Worm (Caenorhabditis elegans) whole organism, L2 larva: ENCODE results near the gene pho-7.

Experiments used
- C34F6.9 ChIP-seq: fragments of 150-350 bp; optimal IDR thresholded peaks from 2 replicates; lab custom pipeline; 2014; ENCODE audit warnings: missing biosample characterization, missing genetic modification characterization
- F13H6.1 ChIP-seq: sonication (generic microtip); optimal IDR thresholded peaks from 2 replicates; lab custom pipeline; 2016; ENCODE audit warnings: missing genetic modification characterization, missing compliant biosample characterization
- R02D3.7 ChIP-seq: fragments of 150-350 bp; optimal IDR thresholded peaks from 2 replicates; lab custom pipeline; 2014; ENCODE audit warnings: missing biosample characterization, missing genetic modification characterization
- Y55F3AM.14 ChIP-seq: fragments of 200-800 bp; sonication (Bioruptor generic); optimal IDR thresholded peaks from 2 replicates; lab custom pipeline; 2018; ENCODE audit warnings: mild to moderate bottlenecking, missing genetic modification characterization, missing compliant biosample characterization
- ZK546.5 ChIP-seq: sonication (generic microtip); optimal IDR thresholded peaks from 2 replicates; lab custom pipeline; 2017; ENCODE audit warnings: missing biosample characterization, missing genetic modification characterization
- alr-1 ChIP-seq: fragments of 150-350 bp; optimal IDR thresholded peaks from 2 replicates; lab custom pipeline; 2014; ENCODE audit warnings: missing biosample characterization, missing genetic modification characterization
- aly-2 ChIP-seq: fragments of 150-350 bp; optimal IDR thresholded peaks from 2 replicates; lab custom pipeline; 2014; ENCODE audit warnings: missing biosample characterization, missing genetic modification characterization
- ama-1 ChIP-seq: fragments of 150-350 bp; optimal IDR thresholded peaks from 2 replicates; lab custom pipeline; 2018; ENCODE audit warnings: inconsistent platforms
- ceh-82 ChIP-seq: fragments of 150-350 bp; optimal IDR thresholded peaks from 2 replicates; lab custom pipeline; 2014; ENCODE audit warnings: missing biosample characterization, missing genetic modification characterization
- dmd-4 ChIP-seq: sonication (generic microtip); optimal IDR thresholded peaks from 2 replicates; lab custom pipeline; 2017; ENCODE audit warnings: missing biosample characterization, missing genetic modification characterization
- egl-27 ChIP-seq: sonication (generic microtip); optimal IDR thresholded peaks from 3 replicates; lab custom pipeline; 2017; ENCODE audit warnings: missing biosample characterization, missing genetic modification reagents, missing genetic modification characterization
- elt-1 ChIP-seq: fragments of 150-350 bp; optimal IDR thresholded peaks from 2 replicates; lab custom pipeline; 2014; ENCODE audit warnings: missing biosample characterization, missing genetic modification characterization
- elt-3 ChIP-seq: sonication (generic microtip); optimal IDR thresholded peaks from 2 replicates; lab custom pipeline; 2017; ENCODE audit warnings: missing biosample characterization, missing genetic modification characterization
- fos-1 ChIP-seq: fragments of 150-350 bp; optimal IDR thresholded peaks from 2 replicates; lab custom pipeline; 2014; ENCODE audit warnings: missing biosample characterization, missing genetic modification characterization
- gmeb-1 ChIP-seq: fragments of 150-350 bp; optimal IDR thresholded peaks from 2 replicates; lab custom pipeline; 2014; ENCODE audit warnings: missing biosample characterization, missing genetic modification characterization
- lin-11 ChIP-seq: fragments of 150-350 bp; sonication (generic microtip); optimal IDR thresholded peaks from 2 replicates; lab custom pipeline; 2014; ENCODE audit warnings: missing biosample characterization, missing genetic modification characterization, inconsistent platforms, mixed read lengths
- lin-13 ChIP-seq: fragments of 150-350 bp; optimal IDR thresholded peaks from 2 replicates; lab custom pipeline; 2014; ENCODE audit warnings: missing biosample characterization, missing genetic modification reagents, missing genetic modification characterization
- lsy-2 ChIP-seq, 2 experiments: fragments of 150-350 bp in 1 of 2; sonication (generic microtip) in 1 of 2; optimal IDR thresholded peaks; 2 replicates each; lab custom pipeline; 2014 to 2017; ENCODE audit warnings: missing biosample characterization in 2 of 2, missing genetic modification characterization in 2 of 2
- mab-5 ChIP-seq: fragments of 150-350 bp; optimal IDR thresholded peaks from 2 replicates; lab custom pipeline; 2014; ENCODE audit warnings: missing biosample characterization, missing genetic modification characterization
- mbf-1 ChIP-seq: sonication (generic microtip); optimal IDR thresholded peaks from 2 replicates; lab custom pipeline; 2017; ENCODE audit warnings: missing biosample characterization, missing genetic modification characterization
- mdl-1 ChIP-seq, 2 experiments: fragments of 150-350 bp in 1 of 2; sonication (generic microtip) in 1 of 2; optimal IDR thresholded peaks; 2 replicates each; lab custom pipeline; 2017; ENCODE audit warnings: missing biosample characterization in 2 of 2, missing genetic modification characterization in 2 of 2
- nhr-10 ChIP-seq: sonication (generic microtip); optimal IDR thresholded peaks from 2 replicates; lab custom pipeline; 2017; ENCODE audit warnings: missing biosample characterization, missing genetic modification characterization
- nhr-11 ChIP-seq: fragments of 150-350 bp; optimal IDR thresholded peaks from 2 replicates; lab custom pipeline; 2014; ENCODE audit warnings: missing biosample characterization, missing genetic modification characterization
- nhr-12 ChIP-seq: fragments of 150-350 bp; optimal IDR thresholded peaks from 2 replicates; lab custom pipeline; 2014; ENCODE audit warnings: missing biosample characterization, missing genetic modification characterization
- nhr-129 ChIP-seq: fragments of 150-350 bp; optimal IDR thresholded peaks from 2 replicates; lab custom pipeline; 2014; ENCODE audit warnings: missing biosample characterization, missing genetic modification characterization
- nhr-21 ChIP-seq: fragments of 150-350 bp; optimal IDR thresholded peaks from 2 replicates; lab custom pipeline; 2014; ENCODE audit warnings: missing biosample characterization, missing genetic modification characterization
- nhr-237 ChIP-seq: fragments of 150-350 bp; optimal IDR thresholded peaks from 2 replicates; lab custom pipeline; 2014; ENCODE audit warnings: missing biosample characterization, missing genetic modification characterization
- nhr-77 ChIP-seq: fragments of 150-350 bp; optimal IDR thresholded peaks from 2 replicates; lab custom pipeline; 2014; ENCODE audit warnings: missing biosample characterization, missing genetic modification characterization
- peb-1 ChIP-seq: fragments of 150-350 bp; optimal IDR thresholded peaks from 2 replicates; lab custom pipeline; 2014; ENCODE audit warnings: missing biosample characterization, missing genetic modification characterization
- sem-4 ChIP-seq: fragments of 150-350 bp; optimal IDR thresholded peaks from 2 replicates; lab custom pipeline; 2014; ENCODE audit warnings: missing biosample characterization, missing genetic modification reagents, missing genetic modification characterization
- skn-1 ChIP-seq: sonication (generic microtip); optimal IDR thresholded peaks from 2 replicates; lab custom pipeline; 2017; ENCODE audit warnings: missing biosample characterization, missing genetic modification characterization
- snpc-4 ChIP-seq: fragments of 150-350 bp; optimal IDR thresholded peaks from 2 replicates; lab custom pipeline; 2014; ENCODE audit warnings: missing biosample characterization, missing genetic modification characterization
- unc-39 ChIP-seq: fragments of 150-350 bp; optimal IDR thresholded peaks from 2 replicates; lab custom pipeline; 2014; ENCODE audit warnings: missing biosample characterization, missing genetic modification characterization
- unc-55 ChIP-seq: fragments of 150-350 bp; sonication (generic microtip); optimal IDR thresholded peaks from 3 replicates; lab custom pipeline; 2014; ENCODE audit warnings: missing biosample characterization, missing genetic modification reagents, missing genetic modification characterization
- unc-62 ChIP-seq: fragments of 150-350 bp; optimal IDR thresholded peaks from 2 replicates; lab custom pipeline; 2014; ENCODE audit warnings: missing biosample characterization, missing genetic modification reagents, missing genetic modification characterization
- zag-1 ChIP-seq: fragments of 150-350 bp; optimal IDR thresholded peaks from 2 replicates; lab custom pipeline; 2014; ENCODE audit warnings: missing biosample characterization, missing genetic modification characterization
- ztf-1 ChIP-seq: fragments of 200-800 bp; sonication (Bioruptor generic); conservative IDR thresholded peaks from 2 replicates; pipeline ENCODE4 v1.3.6; 2022; ENCODE audit warnings: missing genetic modification characterization, missing compliant biosample characterization
- ztf-11 ChIP-seq: sonication (generic microtip); optimal IDR thresholded peaks from 2 replicates; lab custom pipeline; 2017; ENCODE audit warnings: missing biosample characterization, missing genetic modification characterization
- ztf-4 ChIP-seq: fragments of 150-350 bp; optimal IDR thresholded peaks from 2 replicates; lab custom pipeline; 2014; ENCODE audit warnings: missing biosample characterization, missing genetic modification characterization

pho-7 gene

ce11 chrX:10941255-10941654, at the start of gene pho-7:
TSS of gene pho-7 (minus strand) at chrX:10941355.
- TF ChIP-seq aly-2 (no peak), ztf-4 (tag; lab: Kevin White, UChicago) (no peak), peb-1 (tag; lab: Kevin White, UChicago) (no peak), R02D3.7 (tag; lab: Kevin White, UChicago) (no peak), nhr-10 (tag; lab: Kevin White, UChicago) (no peak), elt-3 (tag; lab: Kevin White, UChicago) (no peak), C34F6.9 (no peak), nhr-129 (tag; lab: Kevin White, UChicago) (no peak), ceh-82 (tag; lab: Kevin White, UChicago) (no peak), lin-11 (no peak), nhr-77 (no peak)

ce11 chrX:10990855-10991176, 49.7 kb upstream of the pho-7 start:
- TF ChIP-seq unc-55 (no peak), ama-1 (no peak), unc-39 (tag; lab: Kevin White, UChicago) (no peak), lin-13 (no peak), elt-1 (no peak), nhr-10 (tag; lab: Kevin White, UChicago) (no peak), mdl-1 (tag; optimal IDR thresholded peaks at IDR 0.05; lab: Kevin White, UChicago) (no peak), F13H6.1 (tag; lab: Kevin White, UChicago) (no peak), nhr-77 (no peak), nhr-12 (no peak), mbf-1 (tag; lab: Kevin White, UChicago) (no peak), lin-11 (no peak), skn-1 (no peak), nhr-237 (tag; lab: Kevin White, UChicago) (no peak), nhr-11 (no peak), egl-27 (tag; lab: Kevin White, UChicago) (no peak), sem-4 (tag; lab: Kevin White, UChicago) (no peak)
- TF ChIP-seq, all 48 proteins: peak for 0

- TF ChIP-seq mdl-1 (tag; optimal IDR thresholded peaks at IDR 0.05; lab: Kevin White, UChicago) (no peak), fos-1 (peak; percentile 45), mab-5 (no peak)
Measured at ce11 chrX:10990159-10990854, 49.2 kb upstream of the pho-7 start.

- no peak for TF ChIP-seq lin-11
- TF ChIP-seq nhr-21 (tag; lab: Kevin White, UChicago) = no peak
- TF ChIP-seq zag-1 (tag; lab: Kevin White, UChicago) = no peak
- no peak for TF ChIP-seq skn-1
- no peak for TF ChIP-seq F13H6.1 (tag; lab: Kevin White, UChicago)
- TF ChIP-seq alr-1 (tag; lab: Kevin White, UChicago) = no peak
- TF ChIP-seq mbf-1 (tag; lab: Kevin White, UChicago) = no peak
- no peak for TF ChIP-seq gmeb-1
- no peak for TF ChIP-seq fos-1
- no peak for TF ChIP-seq C34F6.9
- TF ChIP-seq nhr-237 (tag; lab: Kevin White, UChicago) = no peak
- no peak for TF ChIP-seq ztf-1
- no peak for TF ChIP-seq elt-3 (tag; lab: Kevin White, UChicago)
- TF ChIP-seq, all 48 proteins: peak for 0
Measured at ce11 chrX:10989286-10989685, 48.1 kb upstream of the pho-7 start.

- TF ChIP-seq skn-1 (no peak), nhr-12 (no peak), mdl-1 (tag; optimal IDR thresholded peaks at IDR 0.05; lab: Kevin White, UChicago) (no peak), dmd-4 (tag; lab: Kevin White, UChicago) (no peak), aly-2 (no peak), elt-3 (tag; lab: Kevin White, UChicago) (no peak), R02D3.7 (tag; lab: Kevin White, UChicago) (no peak), zag-1 (tag; lab: Kevin White, UChicago) (no peak), lsy-2 (tag; optimal IDR thresholded peaks at IDR 0.05; lab: Kevin White, UChicago) (no peak)
Measured at ce11 chrX:10982051-10982450, 40.9 kb upstream of the pho-7 start, which contains the start of gene ver-4. TSS of gene ver-4 (plus strand) at chrX:10982351.

ce11 chrX:10981374-10981773, 40.2 kb upstream of the pho-7 start:
- no peak for TF ChIP-seq unc-55
- no peak for TF ChIP-seq F13H6.1 (tag; lab: Kevin White, UChicago)
- TF ChIP-seq Y55F3AM.14 = no peak
- no peak for TF ChIP-seq nhr-21 (tag; lab: Kevin White, UChicago)
- no peak for TF ChIP-seq elt-3 (tag; lab: Kevin White, UChicago)
- no peak for TF ChIP-seq nhr-12
- no peak for TF ChIP-seq lsy-2 (tag; optimal IDR thresholded peaks at IDR 0.05; lab: Kevin White, UChicago)
- TF ChIP-seq alr-1 (tag; lab: Kevin White, UChicago) = no peak
- TF ChIP-seq nhr-77 = no peak
- TF ChIP-seq nhr-11 = no peak
- TF ChIP-seq snpc-4 (tag; lab: Kevin White, UChicago) = no peak
- TF ChIP-seq ztf-11 (tag; lab: Kevin White, UChicago) = no peak
- TF ChIP-seq ZK546.5 (tag; lab: Kevin White, UChicago) = no peak
- TF ChIP-seq nhr-10 (tag; lab: Kevin White, UChicago) = no peak
- no peak for TF ChIP-seq unc-62 (GFP tag; lab: Kevin White, UChicago)
